Fruit fly (Drosophila melanogaster): ENCODE measurements around the gene Rpn13R.
A peak's percentile ranks its signal among the peaks of the same experiment; 100 is the strongest.

Rpn13R gene

DNA sequence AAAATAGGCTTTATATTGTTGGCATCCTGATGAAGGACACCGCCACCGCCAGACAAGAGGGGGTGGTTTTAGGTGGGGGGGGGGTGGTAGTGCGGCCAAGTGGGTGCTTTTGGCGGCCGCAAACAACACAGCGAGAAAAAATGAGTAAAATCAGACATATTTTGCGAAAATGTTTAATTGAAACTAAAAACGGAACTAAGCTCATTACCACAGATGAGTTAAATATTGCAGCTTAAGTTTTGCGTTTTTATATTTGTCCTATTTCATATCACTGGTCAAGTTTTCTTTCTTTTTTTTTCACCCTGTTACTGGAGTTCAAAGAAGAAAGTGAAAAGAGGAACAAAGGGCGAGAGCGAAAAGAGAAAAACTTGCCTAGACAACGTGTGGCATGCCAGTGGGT is 37.8 kb upstream of the Rpn13R start (continued):
- peak; percentile 67 for TF ChIP-seq cwo (GFP tag; optimal IDR thresholded peaks at IDR 0.05)
- peak; percentile 15 for TF ChIP-seq Bdp1 (GFP tag; optimal IDR thresholded peaks at IDR 0.05)
- peak; percentile 71; the same call in 2 of the 3 replicates for TF ChIP-seq so (GFP tag; IDR thresholded peaks at IDR 0.05)
- TF ChIP-seq Drgx (GFP tag; IDR thresholded peaks at IDR 0.05) = no peak
- TF ChIP-seq Atf-2 (GFP tag; optimal IDR thresholded peaks at IDR 0.05) = peak; percentile 35
- TF ChIP-seq CG10321 (GFP tag; IDR thresholded peaks at IDR 0.05) = no peak
- TF ChIP-seq hkb (optimal IDR thresholded peaks at IDR 0.05) = no peak
- TF ChIP-seq hkb (GFP tag; IDR thresholded peaks at IDR 0.05) = peak; percentile 84
- peak; percentile 59 for TF ChIP-seq ewg (GFP tag; optimal IDR thresholded peaks at IDR 0.05)
- TF ChIP-seq dati (GFP tag; IDR thresholded peaks at IDR 0.05) = peak; percentile 50; the same call in 1 of the 2 replicates
- peak; percentile 16 for TF ChIP-seq CG1792 (GFP tag; optimal IDR thresholded peaks at IDR 0.05)
- peak; percentile 90 for TF ChIP-seq lab (GFP tag; optimal IDR thresholded peaks at IDR 0.05)
- TF ChIP-seq slou (GFP tag; optimal IDR thresholded peaks at IDR 0.05) = peak; percentile 49
- TF ChIP-seq luna (GFP tag; optimal IDR thresholded peaks at IDR 0.05) = no peak
- peak; percentile 43 for TF ChIP-seq CG16815 (GFP tag; optimal IDR thresholded peaks at IDR 0.05)
- TF ChIP-seq CG13287 (GFP tag; IDR thresholded peaks at IDR 0.05; ENCODE audit: partially characterized antibody) = no peak
- TF ChIP-seq CG43689 (GFP tag; IDR thresholded peaks at IDR 0.05) = 0 out of 2 replicates have a peak, but pooled peaks have one; percentile 23
- no peak for TF ChIP-seq bowl (GFP tag; IDR thresholded peaks at IDR 0.05)
- TF ChIP-seq hb (GFP tag; IDR thresholded peaks at IDR 0.05; ENCODE audit: partially characterized antibody) = no peak
- peak; percentile 48 for TF ChIP-seq chn (GFP tag; optimal IDR thresholded peaks at IDR 0.05)
- peak; percentile 84 for TF ChIP-seq dmrt99B (tag; optimal IDR thresholded peaks at IDR 0.05)
- no peak for TF ChIP-seq knrl (GFP tag; IDR thresholded peaks at IDR 0.05; ENCODE audit: partially characterized antibody)
- TF ChIP-seq E2f2 (GFP tag; IDR thresholded peaks at IDR 0.05) = peak; percentile 46; the same call in 1 of the 2 replicates
- TF ChIP-seq CG4854 (GFP tag; optimal IDR thresholded peaks at IDR 0.05) = no peak
- TF ChIP-seq CG8765 (GFP tag; IDR thresholded peaks at IDR 0.05) = no peak
- TF ChIP-seq zf30C (GFP tag; optimal IDR thresholded peaks at IDR 0.05) = peak; percentile 21
- peak; percentile 80 for TF ChIP-seq CG17359 (tag; optimal IDR thresholded peaks at IDR 0.05)
- TF ChIP-seq TFAM (GFP tag; optimal IDR thresholded peaks at IDR 0.05) = no peak
- TF ChIP-seq CG15514 (GFP tag; optimal IDR thresholded peaks at IDR 0.05) = peak; percentile 70
- TF ChIP-seq tap (tag; optimal IDR thresholded peaks at IDR 0.05) = peak; percentile 57
- TF ChIP-seq Scr (GFP tag; IDR thresholded peaks at IDR 0.05; ENCODE audit: partially characterized antibody) = no peak
- peak; percentile 49 for TF ChIP-seq psq (GFP tag; optimal IDR thresholded peaks at IDR 0.05)
- no peak for TF ChIP-seq Sin3A (optimal IDR thresholded peaks at IDR 0.05)
- peak; percentile 60 for TF ChIP-seq Sox100B (GFP tag; optimal IDR thresholded peaks at IDR 0.05)
- TF ChIP-seq twi (tag; optimal IDR thresholded peaks at IDR 0.05) = no peak
- peak; percentile 58 for TF ChIP-seq bab2 (GFP tag; optimal IDR thresholded peaks at IDR 0.05)
- no peak for TF ChIP-seq Usf (GFP tag; optimal IDR thresholded peaks at IDR 0.05)
- peak; percentile 76 for TF ChIP-seq caup (GFP tag; optimal IDR thresholded peaks at IDR 0.05; ENCODE audit: severe bottlenecking)
- peak; percentile 13 for TF ChIP-seq Spps (tag; optimal IDR thresholded peaks at IDR 0.05)
- TF ChIP-seq CG4730 (GFP tag; IDR thresholded peaks at IDR 0.05) = peak; percentile 55
- peak; percentile 82 for TF ChIP-seq CG7839 (tag; optimal IDR thresholded peaks at IDR 0.05)
- peak; percentile 57 for TF ChIP-seq HmgZ (tag; optimal IDR thresholded peaks at IDR 0.05)
- peak; percentile 18 for TF ChIP-seq CG8281 (tag; optimal IDR thresholded peaks at IDR 0.05)
- TF ChIP-seq CG2116 (GFP tag; optimal IDR thresholded peaks at IDR 0.05) = no peak
- TF ChIP-seq gt (GFP tag; IDR thresholded peaks at IDR 0.05) = no peak
- peak; percentile 70 for TF ChIP-seq Dek (tag; optimal IDR thresholded peaks at IDR 0.05)
- peak; percentile 91 for TF ChIP-seq CG18599 (GFP tag; optimal IDR thresholded peaks at IDR 0.05)
- TF ChIP-seq zfh1 (GFP tag; IDR thresholded peaks at IDR 0.05) = peak; percentile 64; the same call in 2 of the 3 replicates
- no peak for TF ChIP-seq nerfin-2 (GFP tag; IDR thresholded peaks at IDR 0.05; ENCODE audit: partially characterized antibody)
- TF ChIP-seq CG10431 (GFP tag; optimal IDR thresholded peaks at IDR 0.05) = no peak
- peak; percentile 77 for TF ChIP-seq Sox102F (GFP tag; optimal IDR thresholded peaks at IDR 0.05)
